Fruit fly (Drosophila melanogaster) whole organism, adult: Measurements from ENCODE around the gene alpha4GT1.

ENCODE experiments used
- CG11617 ChIP-seq: fragments of 200-800 bp; sonication (Bioruptor generic); optimal IDR thresholded peaks from 2 replicates; lab custom pipeline; 2017; ENCODE audit warnings: mild to moderate bottlenecking, missing biosample characterization, missing genetic modification reagents, missing genetic modification characterization
- CG12768 ChIP-seq: fragments of 200-800 bp; sonication (Bioruptor generic); optimal IDR thresholded peaks from 2 replicates; lab custom pipeline; 2017; ENCODE audit warnings: missing biosample characterization, missing genetic modification characterization, mild to moderate bottlenecking, moderate library complexity, missing genetic modification reagents
- CG14711 ChIP-seq: fragments of 200-800 bp; sonication (Bioruptor generic); optimal IDR thresholded peaks from 2 replicates; lab custom pipeline; 2018; ENCODE audit warnings: missing biosample characterization, mild to moderate bottlenecking, missing genetic modification characterization, moderate library complexity
- CG1620 ChIP-seq: fragments of 200-800 bp; sonication (Bioruptor generic); optimal IDR thresholded peaks from 2 replicates; lab custom pipeline; 2016; ENCODE audit warnings: missing biosample characterization, missing genetic modification characterization
- CG33017 ChIP-seq: fragments of 200-800 bp; sonication (Bioruptor generic); optimal IDR thresholded peaks from 2 replicates; lab custom pipeline; 2018; ENCODE audit warnings: missing biosample characterization, mild to moderate bottlenecking, missing genetic modification characterization, moderate library complexity
- CG5204 ChIP-seq: fragments of 200-800 bp; sonication (Bioruptor generic); optimal IDR thresholded peaks from 2 replicates; lab custom pipeline; 2016; ENCODE audit warnings: missing biosample characterization, missing genetic modification characterization
- CG7045 ChIP-seq: fragments of 200-800 bp; sonication (Bioruptor generic); optimal IDR thresholded peaks from 2 replicates; lab custom pipeline; 2017; ENCODE audit warnings: missing biosample characterization, mild to moderate bottlenecking, missing genetic modification characterization
- CG7101 ChIP-seq: fragments of 200-800 bp; sonication (Bioruptor generic); optimal IDR thresholded peaks from 2 replicates; lab custom pipeline; 2018; ENCODE audit warnings: missing biosample characterization, mild to moderate bottlenecking, missing genetic modification characterization, moderate library complexity
- Clk ChIP-seq: fragments of 200-800 bp; sonication (Bioruptor generic); optimal IDR thresholded peaks from 2 replicates; lab custom pipeline; 2017; ENCODE audit warnings: missing biosample characterization, missing genetic modification characterization
- Crg-1 ChIP-seq: fragments of 200-800 bp; sonication (Bioruptor generic); optimal IDR thresholded peaks from 2 replicates; lab custom pipeline; 2016; ENCODE audit warnings: missing biosample characterization, missing genetic modification characterization
- Hr96 ChIP-seq: fragments of 200-800 bp; sonication (Bioruptor generic); optimal IDR thresholded peaks from 2 replicates; lab custom pipeline; 2016; ENCODE audit warnings: missing biosample characterization, missing genetic modification characterization
- Mnt ChIP-seq: fragments of 200-800 bp; sonication (Bioruptor generic); optimal IDR thresholded peaks from 2 replicates; lab custom pipeline; 2016; ENCODE audit warnings: missing biosample characterization, mild to moderate bottlenecking, missing genetic modification characterization
- bab1 ChIP-seq: fragments of 200-800 bp; sonication (Bioruptor generic); optimal IDR thresholded peaks from 3 replicates; lab custom pipeline; 2019; ENCODE audit warnings: missing biosample characterization, mild to moderate bottlenecking, missing genetic modification characterization, moderate library complexity
- cic ChIP-seq: fragments of 200-800 bp; sonication (Bioruptor generic); optimal IDR thresholded peaks from 2 replicates; lab custom pipeline; 2017; ENCODE audit warnings: missing biosample characterization, mild to moderate bottlenecking, missing genetic modification characterization, moderate library complexity
- cnc ChIP-seq, 2 experiments: fragments of >200 bp; optimal IDR thresholded peaks; 2 replicates each; lab custom pipeline; 2017
- kay ChIP-seq: fragments of 200-800 bp; sonication (Bioruptor generic); peaks from one replicate; lab custom pipeline; 2016; ENCODE audit warnings: missing biosample characterization, missing genetic modification characterization, borderline replicate concordance
- ovo ChIP-seq: fragments of 200-800 bp; sonication (Bioruptor generic); optimal IDR thresholded peaks from 2 replicates; lab custom pipeline; 2016; ENCODE audit warnings: missing biosample characterization, missing genetic modification characterization
- pad ChIP-seq: fragments of 200-800 bp; sonication (Bioruptor generic); optimal IDR thresholded peaks from 3 replicates; lab custom pipeline; 2017; ENCODE audit warnings: missing biosample characterization, missing genetic modification characterization, mild to moderate bottlenecking, moderate library complexity, missing genetic modification reagents
- tj ChIP-seq: fragments of 200-800 bp; sonication (Bioruptor generic); optimal IDR thresholded peaks from 3 replicates; lab custom pipeline; 2017; ENCODE audit warnings: missing biosample characterization, mild to moderate bottlenecking, missing genetic modification characterization, moderate library complexity
- toe ChIP-seq: fragments of 200-800 bp; sonication (Bioruptor generic); optimal IDR thresholded peaks from 2 replicates; lab custom pipeline; 2016; ENCODE audit warnings: missing biosample characterization, missing genetic modification characterization

alpha4GT1 gene

dm6 chr2L:3022986-3023385 is at the start of gene alpha4GT1, which contains the start of gene Prp40:
Gene alpha4GT1 (minus strand): TSS chr2L:3023141.
Gene Prp40 (plus strand): TSS chr2L:3023226.
- TF ChIP-seq bab1 = peak; percentile 16
- no peak for TF ChIP-seq pad (GFP tag; lab: Kevin White, UChicago)
- TF ChIP-seq CG14711 (tag; lab: Kevin White, UChicago) = peak; percentile 18
- no peak for TF ChIP-seq CG1620
- no peak for TF ChIP-seq cic
- TF ChIP-seq CG5204 = no peak
- no peak for TF ChIP-seq CG7045
- TF ChIP-seq Crg-1 (GFP tag; lab: Kevin White, UChicago) = no peak
- TF ChIP-seq CG33017 = no peak
- TF ChIP-seq Mnt (GFP tag; lab: Kevin White, UChicago) = peak; percentile 31
- TF ChIP-seq ovo (GFP tag; lab: Kevin White, UChicago) = no peak
- TF ChIP-seq CG7101 (tag; lab: Kevin White, UChicago) = no peak
- TF ChIP-seq Hr96 (GFP tag; lab: Kevin White, UChicago) = no peak
- TF ChIP-seq cnc (optimal IDR thresholded peaks at IDR 0.05; lab: Kevin White, UChicago) = no peak

- TF ChIP-seq tj (GFP tag; lab: Kevin White, UChicago) = no peak
- TF ChIP-seq bab1 = no peak
- no peak for TF ChIP-seq CG1620
- TF ChIP-seq CG7101 (tag; lab: Kevin White, UChicago) = no peak
- no peak for TF ChIP-seq Crg-1 (GFP tag; lab: Kevin White, UChicago)
- TF ChIP-seq CG11617 (GFP tag; lab: Kevin White, UChicago) = no peak
- TF ChIP-seq cnc (optimal IDR thresholded peaks at IDR 0.05; lab: Kevin White, UChicago) = no peak
- no peak for TF ChIP-seq CG12768 (GFP tag; lab: Kevin White, UChicago)
- TF ChIP-seq kay = no peak
- TF ChIP-seq Mnt (GFP tag; lab: Kevin White, UChicago) = no peak
- no peak for TF ChIP-seq CG14711 (tag; lab: Kevin White, UChicago)
- TF ChIP-seq CG5204 = no peak
- no peak for TF ChIP-seq pad (GFP tag; lab: Kevin White, UChicago)
- no peak for TF ChIP-seq CG33017
- TF ChIP-seq CG7045 = no peak
- no peak for TF ChIP-seq toe (GFP tag; lab: Kevin White, UChicago)
- TF ChIP-seq cic = no peak
- no peak for TF ChIP-seq ovo (GFP tag; lab: Kevin White, UChicago)
- TF ChIP-seq Clk (GFP tag; lab: Kevin White, UChicago) = no peak
Measured at dm6 chr2L:3059624-3059919, 36.6 kb upstream of the alpha4GT1 start.

- TF ChIP-seq kay (peak; percentile 74), cic (peak; percentile 54), CG33017 (peak; percentile 50), bab1 (peak; percentile 81), pad (GFP tag; lab: Kevin White, UChicago) (peak; percentile 37), tj (GFP tag; lab: Kevin White, UChicago) (peak; percentile 76), toe (GFP tag; lab: Kevin White, UChicago) (no peak), CG1620 (peak; percentile 23), Crg-1 (GFP tag; lab: Kevin White, UChicago) (peak; percentile 12), CG11617 (GFP tag; lab: Kevin White, UChicago) (no peak), CG14711 (tag; lab: Kevin White, UChicago) (peak; percentile 29), CG7045 (peak; percentile 57), ovo (GFP tag; lab: Kevin White, UChicago) (no peak), CG12768 (GFP tag; lab: Kevin White, UChicago) (peak; percentile 71)
Measured at dm6 chr2L:3058772-3059623, 36.1 kb upstream of the alpha4GT1 start.

dm6 chr2L:3057951-3058771 is 35.2 kb upstream of the alpha4GT1 start:
- TF ChIP-seq CG7101 (tag; lab: Kevin White, UChicago) (peak; percentile 27), kay (peak; percentile 74), CG33017 (no peak), CG14711 (tag; lab: Kevin White, UChicago) (no peak), CG7045 (peak; percentile 66), bab1 (peak; percentile 38), Crg-1 (GFP tag; lab: Kevin White, UChicago) (peak; percentile 59), tj (GFP tag; lab: Kevin White, UChicago) (no peak), CG12768 (GFP tag; lab: Kevin White, UChicago) (peak; percentile 65), pad (GFP tag; lab: Kevin White, UChicago) (peak; percentile 48), Hr96 (GFP tag; lab: Kevin White, UChicago) (peak; percentile 49), CG1620 (peak; percentile 39), ovo (GFP tag; lab: Kevin White, UChicago) (peak; percentile 70), CG5204 (peak; percentile 28), toe (GFP tag; lab: Kevin White, UChicago) (no peak), cic (peak; percentile 67), cnc (optimal IDR thresholded peaks at IDR 0.05; lab: Kevin White, UChicago) (no peak), Clk (GFP tag; lab: Kevin White, UChicago) (peak; percentile 34), CG11617 (GFP tag; lab: Kevin White, UChicago) (peak; percentile 20)

- peak; percentile 69 for TF ChIP-seq CG1620
- peak; percentile 81 for TF ChIP-seq CG12768 (GFP tag; lab: Kevin White, UChicago)
- no peak for TF ChIP-seq kay
- peak; percentile 61 for TF ChIP-seq ovo (GFP tag; lab: Kevin White, UChicago)
- peak; percentile 64 for TF ChIP-seq pad (GFP tag; lab: Kevin White, UChicago)
- peak; percentile 59 for TF ChIP-seq CG7101 (tag; lab: Kevin White, UChicago)
- TF ChIP-seq CG14711 (tag; lab: Kevin White, UChicago) = peak; percentile 25
- no peak for TF ChIP-seq CG5204
- peak; percentile 81 for TF ChIP-seq Mnt (GFP tag; lab: Kevin White, UChicago)
- TF ChIP-seq bab1 = peak; percentile 87
- peak; percentile 55 for TF ChIP-seq cic
- no peak for TF ChIP-seq cnc (optimal IDR thresholded peaks at IDR 0.05; lab: Kevin White, UChicago)
- peak; percentile 0 for TF ChIP-seq CG11617 (GFP tag; lab: Kevin White, UChicago)
- peak; percentile 67 for TF ChIP-seq Hr96 (GFP tag; lab: Kevin White, UChicago)
- TF ChIP-seq CG7045 = peak; percentile 43
- no peak for TF ChIP-seq toe (GFP tag; lab: Kevin White, UChicago)
- TF ChIP-seq Crg-1 (GFP tag; lab: Kevin White, UChicago) = peak; percentile 78
- peak; percentile 8 for TF ChIP-seq tj (GFP tag; lab: Kevin White, UChicago)
- peak; percentile 69 for TF ChIP-seq CG33017
- TF ChIP-seq Clk (GFP tag; lab: Kevin White, UChicago) = no peak
Measured at dm6 chr2L:3056448-3056790, 33.5 kb upstream of the alpha4GT1 start, which contains the start of gene FASN1. Gene FASN1 (plus strand): TSS chr2L:3056598.
